Worm (Caenorhabditis elegans) whole organism, L2 larva: Measurements from ENCODE around the gene srh-248.

Experiments used
- F13H6.1 ChIP-seq: sonication (generic microtip); optimal IDR thresholded peaks from 2 replicates; lab custom pipeline; 2016; ENCODE audit warnings: missing genetic modification characterization, missing compliant biosample characterization
- ZK546.5 ChIP-seq: sonication (generic microtip); optimal IDR thresholded peaks from 2 replicates; lab custom pipeline; 2017; ENCODE audit warnings: missing biosample characterization, missing genetic modification characterization
- aly-2 ChIP-seq: fragments of 150-350 bp; optimal IDR thresholded peaks from 2 replicates; lab custom pipeline; 2014; ENCODE audit warnings: missing biosample characterization, missing genetic modification characterization
- ama-1 ChIP-seq: fragments of 150-350 bp; optimal IDR thresholded peaks from 2 replicates; lab custom pipeline; 2018; ENCODE audit warnings: inconsistent platforms
- ceh-16 ChIP-seq: fragments of 150-350 bp; optimal IDR thresholded peaks from 2 replicates; lab custom pipeline; 2014; ENCODE audit warnings: missing biosample characterization, missing genetic modification characterization
- ceh-82 ChIP-seq: fragments of 150-350 bp; optimal IDR thresholded peaks from 2 replicates; lab custom pipeline; 2014; ENCODE audit warnings: missing biosample characterization, missing genetic modification characterization
- crh-2 ChIP-seq: sonication (generic microtip); optimal IDR thresholded peaks from 2 replicates; lab custom pipeline; 2017; ENCODE audit warnings: missing biosample characterization, missing genetic modification characterization
- dmd-4 ChIP-seq: sonication (generic microtip); optimal IDR thresholded peaks from 2 replicates; lab custom pipeline; 2017; ENCODE audit warnings: missing biosample characterization, missing genetic modification characterization
- egl-27 ChIP-seq: sonication (generic microtip); optimal IDR thresholded peaks from 3 replicates; lab custom pipeline; 2017; ENCODE audit warnings: missing biosample characterization, missing genetic modification reagents, missing genetic modification characterization
- elt-3 ChIP-seq: sonication (generic microtip); optimal IDR thresholded peaks from 2 replicates; lab custom pipeline; 2017; ENCODE audit warnings: missing biosample characterization, missing genetic modification characterization
- gmeb-1 ChIP-seq: fragments of 150-350 bp; optimal IDR thresholded peaks from 2 replicates; lab custom pipeline; 2014; ENCODE audit warnings: missing biosample characterization, missing genetic modification characterization
- lin-11 ChIP-seq: fragments of 150-350 bp; sonication (generic microtip); optimal IDR thresholded peaks from 2 replicates; lab custom pipeline; 2014; ENCODE audit warnings: missing biosample characterization, missing genetic modification characterization, inconsistent platforms, mixed read lengths
- lin-13 ChIP-seq: fragments of 150-350 bp; optimal IDR thresholded peaks from 2 replicates; lab custom pipeline; 2014; ENCODE audit warnings: missing biosample characterization, missing genetic modification reagents, missing genetic modification characterization
- lin-39 ChIP-seq: fragments of 150-350 bp; optimal IDR thresholded peaks from 2 replicates; lab custom pipeline; 2014; ENCODE audit warnings: missing biosample characterization, missing genetic modification reagents, missing genetic modification characterization
- mab-5 ChIP-seq: fragments of 150-350 bp; optimal IDR thresholded peaks from 2 replicates; lab custom pipeline; 2014; ENCODE audit warnings: missing biosample characterization, missing genetic modification characterization
- mbf-1 ChIP-seq: sonication (generic microtip); optimal IDR thresholded peaks from 2 replicates; lab custom pipeline; 2017; ENCODE audit warnings: missing biosample characterization, missing genetic modification characterization
- mdl-1 ChIP-seq, 2 experiments: fragments of 150-350 bp in 1 of 2; sonication (generic microtip) in 1 of 2; optimal IDR thresholded peaks; 2 replicates each; lab custom pipeline; 2017; ENCODE audit warnings: missing biosample characterization in 2 of 2, missing genetic modification characterization in 2 of 2
- nhr-23 ChIP-seq: fragments of 150-350 bp; optimal IDR thresholded peaks from 2 replicates; lab custom pipeline; 2014; ENCODE audit warnings: missing biosample characterization, missing genetic modification reagents, missing genetic modification characterization
- nhr-25 ChIP-seq: fragments of 150-350 bp; sonication (generic microtip); optimal IDR thresholded peaks from 3 replicates; lab custom pipeline; 2014; ENCODE audit warnings: missing biosample characterization, missing genetic modification characterization
- nhr-77 ChIP-seq: fragments of 150-350 bp; optimal IDR thresholded peaks from 2 replicates; lab custom pipeline; 2014; ENCODE audit warnings: missing biosample characterization, missing genetic modification characterization
- peb-1 ChIP-seq: fragments of 150-350 bp; optimal IDR thresholded peaks from 2 replicates; lab custom pipeline; 2014; ENCODE audit warnings: missing biosample characterization, missing genetic modification characterization
- skn-1 ChIP-seq: sonication (generic microtip); optimal IDR thresholded peaks from 2 replicates; lab custom pipeline; 2017; ENCODE audit warnings: missing biosample characterization, missing genetic modification characterization
- sma-3 ChIP-seq: sonication (generic microtip); optimal IDR thresholded peaks from 2 replicates; lab custom pipeline; 2016; ENCODE audit warnings: missing genetic modification reagents, missing genetic modification characterization, missing compliant biosample characterization
- sma-9 ChIP-seq, 2 experiments: fragments of 150-350 bp in 1 of 2; sonication (generic microtip) in 1 of 2; optimal IDR thresholded peaks; 2 replicates each; lab custom pipeline; 2014 to 2016; ENCODE audit warnings: missing genetic modification characterization in 2 of 2, mild to moderate bottlenecking in 1 of 2, missing biosample characterization in 1 of 2, missing compliant biosample characterization in 1 of 2, missing genetic modification reagents in 1 of 2, moderate library complexity in 1 of 2
- snpc-4 ChIP-seq: fragments of 150-350 bp; optimal IDR thresholded peaks from 2 replicates; lab custom pipeline; 2014; ENCODE audit warnings: missing biosample characterization, missing genetic modification characterization
- unc-39 ChIP-seq: fragments of 150-350 bp; optimal IDR thresholded peaks from 2 replicates; lab custom pipeline; 2014; ENCODE audit warnings: missing biosample characterization, missing genetic modification characterization
- unc-55 ChIP-seq: fragments of 150-350 bp; sonication (generic microtip); optimal IDR thresholded peaks from 3 replicates; lab custom pipeline; 2014; ENCODE audit warnings: missing biosample characterization, missing genetic modification reagents, missing genetic modification characterization
- zag-1 ChIP-seq: fragments of 150-350 bp; optimal IDR thresholded peaks from 2 replicates; lab custom pipeline; 2014; ENCODE audit warnings: missing biosample characterization, missing genetic modification characterization
- ztf-1 ChIP-seq: fragments of 200-800 bp; sonication (Bioruptor generic); conservative IDR thresholded peaks from 2 replicates; pipeline ENCODE4 v1.3.6; 2022; ENCODE audit warnings: missing genetic modification characterization, missing compliant biosample characterization
- ztf-11 ChIP-seq: sonication (generic microtip); optimal IDR thresholded peaks from 2 replicates; lab custom pipeline; 2017; ENCODE audit warnings: missing biosample characterization, missing genetic modification characterization
- ztf-4 ChIP-seq: fragments of 150-350 bp; optimal IDR thresholded peaks from 2 replicates; lab custom pipeline; 2014; ENCODE audit warnings: missing biosample characterization, missing genetic modification characterization

srh-248 gene

ce11 chrV:2931252-2931651 lies 24.0 kb downstream of the srh-248 start, which contains the start of gene C31B8.1:
C31B8.1 (plus strand) TSS chrV:2931552.
- TF ChIP-seq ztf-4 (no peak), mbf-1 (tag; lab: Kevin White, UChicago) (no peak), peb-1 (no peak), ceh-16 (tag; lab: Kevin White, UChicago) (no peak), unc-55 (no peak), ceh-82 (tag; lab: Kevin White, UChicago) (no peak), ZK546.5 (tag; lab: Kevin White, UChicago) (no peak)

DNA sequence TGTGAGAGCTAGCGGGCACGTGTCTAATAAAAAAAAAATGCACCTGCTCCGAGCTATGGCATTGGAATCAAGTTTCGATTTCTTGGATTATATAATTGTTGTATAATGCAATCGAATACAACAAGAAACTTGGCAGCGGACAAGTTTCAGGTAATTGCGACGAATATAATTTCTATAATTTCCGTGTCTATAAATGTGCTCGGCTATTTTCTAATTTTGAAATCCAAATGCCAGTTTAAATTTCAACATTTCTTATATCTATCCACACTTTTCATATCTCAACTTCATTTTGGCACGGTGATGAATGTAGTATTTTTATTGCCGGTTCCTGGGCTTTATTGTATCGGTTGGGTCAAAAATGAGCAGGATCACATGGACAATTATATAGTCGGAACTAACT lies 25.5 kb downstream of the srh-248 start, which contains the start of gene C31B8.16:
C31B8.16 (plus strand) TSS at position 301 of the 400 bp plus-strand sequence.
- TF ChIP-seq lin-39 (tag; lab: Kevin White, UChicago), result no peak
- TF ChIP-seq mdl-1 (tag; optimal IDR thresholded peaks at IDR 0.05; lab: Kevin White, UChicago), result no peak
- no peak for TF ChIP-seq ZK546.5 (tag; lab: Kevin White, UChicago)
- no peak for TF ChIP-seq aly-2 (tag; lab: Kevin White, UChicago)
- no peak for TF ChIP-seq peb-1
- no peak for TF ChIP-seq skn-1 (tag; lab: Kevin White, UChicago)
- TF ChIP-seq elt-3 (tag; lab: Kevin White, UChicago), result no peak
- TF ChIP-seq ztf-11 (tag; lab: Kevin White, UChicago), result no peak

ce11 chrV:2927553-2927952 lies 27.7 kb downstream of the srh-248 start, which contains the start of gene C31B8.12:
C31B8.12 (minus strand) TSS chrV:2927653.
- no peak for TF ChIP-seq snpc-4
- no peak for TF ChIP-seq mdl-1 (tag; optimal IDR thresholded peaks at IDR 0.05; lab: Kevin White, UChicago)
- TF ChIP-seq zag-1 (tag; lab: Kevin White, UChicago), result no peak
- TF ChIP-seq nhr-23 (tag; lab: Kevin White, UChicago), result no peak
- TF ChIP-seq F13H6.1 (tag; lab: Kevin White, UChicago), result no peak
- TF ChIP-seq mab-5 (tag; lab: Kevin White, UChicago), result no peak
- TF ChIP-seq egl-27 (tag; lab: Kevin White, UChicago), result no peak
- TF ChIP-seq lin-13 (GFP tag; lab: Kevin White, UChicago), result no peak
- TF ChIP-seq lin-11, result no peak
- no peak for TF ChIP-seq unc-39

DNA sequence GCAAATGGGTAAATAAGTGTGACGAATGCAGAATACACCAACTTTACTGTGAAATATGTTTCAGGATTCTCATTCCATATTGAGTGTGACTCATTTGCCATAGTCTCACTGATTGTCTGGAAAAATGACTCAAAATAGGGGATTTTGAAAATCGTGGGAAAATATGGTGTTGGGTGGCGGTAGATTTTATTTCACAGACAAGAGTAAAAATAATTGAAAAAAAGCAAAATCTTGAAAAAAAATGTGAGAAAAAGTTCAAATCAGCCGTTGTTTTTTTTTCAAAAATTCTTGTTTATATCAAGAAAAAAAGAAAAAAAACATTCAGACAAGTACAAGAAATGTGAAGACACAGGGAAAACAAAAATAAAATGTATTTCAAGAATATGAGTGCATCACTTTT lies 32.6 kb downstream of the srh-248 start, which contains the start of gene srh-38:
srh-38 (minus strand) TSS at position 101 of the 400 bp plus-strand sequence.
- TF ChIP-seq ztf-4 (no peak), mab-5 (tag; lab: Kevin White, UChicago) (no peak), nhr-77 (no peak), dmd-4 (tag; lab: Kevin White, UChicago) (no peak)

DNA sequence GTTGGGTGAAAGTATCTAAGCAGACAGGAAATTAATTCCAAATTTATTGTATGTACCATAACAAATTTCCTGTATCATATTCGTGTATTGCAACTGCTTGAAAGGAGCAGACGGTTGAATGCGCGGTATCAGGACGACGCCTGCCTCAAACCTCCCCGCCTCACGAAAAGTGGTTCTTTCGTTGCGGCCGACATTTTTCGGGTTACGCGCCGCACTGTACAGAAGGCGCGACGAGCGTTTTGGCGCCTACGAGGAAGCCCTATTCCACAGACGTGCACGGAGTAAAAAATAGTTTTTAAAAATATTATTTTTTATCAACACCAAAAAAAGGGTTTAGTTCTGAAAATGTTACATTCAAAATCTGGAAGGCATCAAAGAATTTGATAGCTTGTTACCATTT lies 35.1 kb downstream of the srh-248 start:
- TF ChIP-seq ama-1 (lab: Kevin White, UChicago) (no peak), sma-9 (GFP tag; optimal IDR thresholded peaks at IDR 0.05; lab: Kevin White, UChicago) (no peak), sma-9 (tag; optimal IDR thresholded peaks at IDR 0.05; lab: Kevin White, UChicago) (no peak), snpc-4 (no peak), nhr-25 (tag; lab: Kevin White, UChicago) (no peak), ztf-1 (GFP tag; lab: Robert Waterston, UW) (no peak), lin-11 (no peak), nhr-77 (no peak), aly-2 (tag; lab: Kevin White, UChicago) (no peak), mab-5 (tag; lab: Kevin White, UChicago) (no peak), sma-3 (GFP tag; lab: Kevin White, UChicago) (no peak), crh-2 (tag; lab: Kevin White, UChicago) (no peak)

DNA sequence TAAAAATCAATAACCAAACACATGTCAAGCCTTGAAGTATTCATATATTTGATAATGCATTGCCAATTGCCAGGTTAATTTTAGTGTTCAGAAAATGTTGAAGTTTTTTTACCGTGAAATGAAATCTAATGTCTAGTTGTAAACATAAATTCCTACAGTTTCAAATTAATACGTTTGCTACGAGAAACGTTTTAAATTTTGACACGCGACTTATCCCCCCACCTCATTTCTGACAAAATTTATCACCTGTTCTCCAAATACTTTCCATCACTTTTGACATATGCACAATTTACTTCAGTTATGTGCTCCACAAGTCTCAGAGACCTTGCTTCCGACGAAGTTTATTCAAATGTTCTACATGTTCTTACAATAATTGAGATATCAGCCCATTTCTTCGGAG lies 41.3 kb downstream of the srh-248 start, which contains the start of gene srh-146:
srh-146 (plus strand) TSS at position 301 of the 400 bp plus-strand sequence.
- no peak for TF ChIP-seq ZK546.5 (tag; lab: Kevin White, UChicago)
- TF ChIP-seq gmeb-1 (tag; lab: Kevin White, UChicago), result no peak
- no peak for TF ChIP-seq mbf-1 (tag; lab: Kevin White, UChicago)
- TF ChIP-seq sma-3 (GFP tag; lab: Kevin White, UChicago), result no peak
